Worm (Caenorhabditis elegans): ENCODE data around the gene fip-3.

ce11 chrIII:8611282-8611681 lies 22.0 kb upstream of the fip-3 start:
- TF ChIP-seq unc-62 (GFP tag; optimal IDR thresholded peaks at IDR 0.05) (no peak), atf-7 (tag; optimal IDR thresholded peaks at IDR 0.05) (no peak), F55B11.4 (tag; optimal IDR thresholded peaks at IDR 0.05; ENCODE audit: borderline replicate concordance, insufficient read depth) (no peak), nfya-1 (tag; optimal IDR thresholded peaks at IDR 0.05; ENCODE audit: borderline replicate concordance, insufficient read depth) (no peak), C06A6.2 (GFP tag; conservative IDR thresholded peaks at IDR 0.05) (no peak), ceh-100 (GFP tag; IDR thresholded peaks at IDR 0.05) (no peak), mxl-1 (tag; optimal IDR thresholded peaks at IDR 0.05) (no peak), somi-1 (GFP tag; optimal IDR thresholded peaks at IDR 0.05) (no peak), B0261.1 (tag; optimal IDR thresholded peaks at IDR 0.05) (no peak), ama-1 (optimal IDR thresholded peaks at IDR 0.05) (no peak), ama-1 (GFP tag; optimal IDR thresholded peaks at IDR 0.05) (no peak), Y95B8A.8 (GFP tag; IDR thresholded peaks at IDR 0.05) (no peak)

All from whole organism, young adult.